Worm (Caenorhabditis elegans): ENCODE results near the gene fbxc-33.

fbxc-33 gene

ce11 chrII:950374-950773 lies 36.9 kb downstream of the fbxc-33 start (continued):
- no peak for TF ChIP-seq mep-1 (tag; optimal IDR thresholded peaks at IDR 0.05)
- TF ChIP-seq nhr-28 (tag; optimal IDR thresholded peaks at IDR 0.05), result no peak
- no peak for TF ChIP-seq pqm-1 (tag; optimal IDR thresholded peaks at IDR 0.05)
- TF ChIP-seq alr-1 (tag; optimal IDR thresholded peaks at IDR 0.05; ENCODE audit: borderline replicate concordance), result no peak
- no peak for TF ChIP-seq nhr-85 (tag)
- TF ChIP-seq lsy-2 (tag; optimal IDR thresholded peaks at IDR 0.05), result no peak
- peak; percentile 19; the same call in 1 of the 2 replicates for TF ChIP-seq isw-1 (GFP tag; IDR thresholded peaks at IDR 0.05)
- TF ChIP-seq lin-35 (GFP tag; optimal IDR thresholded peaks at IDR 0.05), result peak in 1 of 2 experiments; percentile 2

- TF ChIP-seq nhr-237 (tag; optimal IDR thresholded peaks at IDR 0.05), result no peak
- peak in 1 of 3 experiments; percentile 5 for TF ChIP-seq ceh-82 (tag; optimal IDR thresholded peaks at IDR 0.05)
- no peak for TF ChIP-seq fkh-10 (GFP tag; optimal IDR thresholded peaks at IDR 0.05)
- no peak for TF ChIP-seq grh-1 (GFP tag; IDR thresholded peaks at IDR 0.05)
- TF ChIP-seq lin-14 (GFP tag; optimal IDR thresholded peaks at IDR 0.05), result peak; percentile 31
- TF ChIP-seq fkh-8 (tag; optimal IDR thresholded peaks at IDR 0.05), result peak; percentile 9
- no peak for TF ChIP-seq efl-1 (optimal IDR thresholded peaks at IDR 0.05)
- peak in 1 of 2 experiments; percentile 59 for TF ChIP-seq efl-1 (GFP tag; optimal IDR thresholded peaks at IDR 0.05 in 1 of 2)
- no peak for TF ChIP-seq lir-3 (tag; optimal IDR thresholded peaks at IDR 0.05; ENCODE audit: poor library complexity)
Observed at ce11 chrII:953052-953451, 39.6 kb downstream of the fbxc-33 start.

DNA sequence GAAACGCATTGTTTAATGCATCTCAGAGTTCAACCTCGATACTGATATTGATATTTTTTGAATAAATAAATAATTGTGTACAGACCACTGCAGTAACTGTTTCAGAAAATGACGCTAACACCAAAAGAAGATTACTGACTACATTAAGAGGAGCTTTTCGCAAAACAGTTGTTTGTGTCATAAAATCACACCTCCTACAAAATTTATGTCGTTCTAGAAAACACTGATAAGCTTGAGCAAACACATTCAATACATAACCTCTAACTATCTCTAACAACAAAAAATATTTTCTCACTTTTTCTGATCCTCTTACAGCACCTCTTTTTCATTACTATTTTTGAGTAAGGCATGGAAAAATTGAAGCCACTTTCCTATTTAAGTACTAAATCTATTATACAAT lies 41.2 kb downstream of the fbxc-33 start, which contains the start of gene fbxc-7:
Gene fbxc-7 (plus strand): TSS at position 301 of the 400 bp plus-strand sequence.
- peak; percentile 15 for TF ChIP-seq elt-2 (tag; optimal IDR thresholded peaks at IDR 0.05)

- no peak for TF ChIP-seq efl-3 (GFP tag; optimal IDR thresholded peaks at IDR 0.05)
- no peak for TF ChIP-seq ama-1 (optimal IDR thresholded peaks at IDR 0.05)
- no peak for TF ChIP-seq vab-15 (tag; optimal IDR thresholded peaks at IDR 0.05)
- no peak for TF ChIP-seq hlh-17 (GFP tag; optimal IDR thresholded peaks at IDR 0.05; ENCODE audit: borderline replicate concordance)
- TF ChIP-seq nhr-237 (tag; optimal IDR thresholded peaks at IDR 0.05), result no peak
- TF ChIP-seq snu-23 (GFP tag; optimal IDR thresholded peaks at IDR 0.05), result no peak
- no peak for TF ChIP-seq egl-27 (tag; optimal IDR thresholded peaks at IDR 0.05)
- TF ChIP-seq unc-30 (tag; optimal IDR thresholded peaks at IDR 0.05), result no peak
- TF ChIP-seq blmp-1 (tag; optimal IDR thresholded peaks at IDR 0.05), result no peak
- no peak for TF ChIP-seq unc-98 (GFP tag; IDR thresholded peaks at IDR 0.05)
Observed at ce11 chrII:958618-959017, 45.1 kb downstream of the fbxc-33 start, which contains the start of gene sdz-4. Gene sdz-4, plus strand, starts transcription at chrII:958918.

DNA sequence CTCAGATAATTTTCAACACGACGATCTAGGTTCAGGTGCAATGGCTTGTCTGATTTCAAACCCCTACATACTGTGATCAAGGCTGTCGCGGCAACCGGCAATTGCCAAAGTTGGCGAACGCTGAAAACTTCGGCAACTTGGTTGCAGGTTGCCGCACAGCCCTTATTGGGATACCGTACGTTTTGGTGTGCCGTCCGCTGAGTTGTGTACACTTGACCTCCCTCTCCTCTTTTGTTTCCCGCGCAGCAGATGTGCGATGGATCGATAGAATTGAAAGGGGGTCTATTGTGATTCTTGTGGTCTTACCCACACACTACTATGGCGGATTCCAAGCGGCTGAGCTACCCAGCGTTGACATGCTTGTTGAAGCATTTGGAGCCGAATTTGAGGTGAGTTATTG lies 46.7 kb downstream of the fbxc-33 start, which contains the start of the genes C32B5.18 and C32B5.7:
Gene C32B5.18 (plus strand): TSS at position 301 of the 400 bp plus-strand sequence.
Gene C32B5.7 (plus strand): TSS at position 311 of the 400 bp plus-strand sequence.
- no peak for TF ChIP-seq ztf-4 (tag; optimal IDR thresholded peaks at IDR 0.05)
- no peak for TF ChIP-seq skn-1 (tag; optimal IDR thresholded peaks at IDR 0.05)
- no peak for TF ChIP-seq swsn-7 (tag; optimal IDR thresholded peaks at IDR 0.05)

ce11 chrII:961961-962360 lies 48.5 kb downstream of the fbxc-33 start, which contains the start of gene C32B5.13:
Gene C32B5.13, minus strand, starts transcription at chrII:962061.
- TF ChIP-seq lir-3 (tag; optimal IDR thresholded peaks at IDR 0.05; ENCODE audit: poor library complexity), result no peak
- TF ChIP-seq nhr-11 (tag; optimal IDR thresholded peaks at IDR 0.05), result no peak
- no peak for TF ChIP-seq rnt-1 (tag; optimal IDR thresholded peaks at IDR 0.05)
- no peak for TF ChIP-seq nhr-76 (tag; optimal IDR thresholded peaks at IDR 0.05)
- TF ChIP-seq nhr-19 (GFP tag; conservative IDR thresholded peaks at IDR 0.05), result no peak
- no peak for TF ChIP-seq xbp-1 (tag; optimal IDR thresholded peaks at IDR 0.05)
- TF ChIP-seq ceh-63 (GFP tag; optimal IDR thresholded peaks at IDR 0.05), result no peak
- no peak for TF ChIP-seq mep-1 (tag; optimal IDR thresholded peaks at IDR 0.05)
- TF ChIP-seq ceh-8 (GFP tag; optimal IDR thresholded peaks at IDR 0.05), result no peak
- no peak for TF ChIP-seq grh-1 (GFP tag; IDR thresholded peaks at IDR 0.05)
- no peak for TF ChIP-seq snpc-4 (tag; optimal IDR thresholded peaks at IDR 0.05)
- no peak for TF ChIP-seq lin-35 (GFP tag; optimal IDR thresholded peaks at IDR 0.05)
- no peak for TF ChIP-seq ceh-88 (GFP tag; IDR thresholded peaks at IDR 0.05)
- TF ChIP-seq mef-2 (tag; optimal IDR thresholded peaks at IDR 0.05), result no peak
- no peak for TF ChIP-seq C04F5.9 (tag; optimal IDR thresholded peaks at IDR 0.05)
- TF ChIP-seq fos-1 (tag; optimal IDR thresholded peaks at IDR 0.05), result no peak
